Worm (Caenorhabditis elegans) whole organism, L2 larva: Measurements from ENCODE around the gene hach-1.

Experiments
- ZK546.5 ChIP-seq: sonication (generic microtip); optimal IDR thresholded peaks from 2 replicates; lab custom pipeline; 2017; ENCODE audit warnings: missing biosample characterization, missing genetic modification characterization
- lin-39 ChIP-seq: fragments of 150-350 bp; optimal IDR thresholded peaks from 2 replicates; lab custom pipeline; 2014; ENCODE audit warnings: missing biosample characterization, missing genetic modification reagents, missing genetic modification characterization
- nhr-10 ChIP-seq: sonication (generic microtip); optimal IDR thresholded peaks from 2 replicates; lab custom pipeline; 2017; ENCODE audit warnings: missing biosample characterization, missing genetic modification characterization
- nhr-11 ChIP-seq: fragments of 150-350 bp; optimal IDR thresholded peaks from 2 replicates; lab custom pipeline; 2014; ENCODE audit warnings: missing biosample characterization, missing genetic modification characterization
- nhr-77 ChIP-seq: fragments of 150-350 bp; optimal IDR thresholded peaks from 2 replicates; lab custom pipeline; 2014; ENCODE audit warnings: missing biosample characterization, missing genetic modification characterization

DNA sequence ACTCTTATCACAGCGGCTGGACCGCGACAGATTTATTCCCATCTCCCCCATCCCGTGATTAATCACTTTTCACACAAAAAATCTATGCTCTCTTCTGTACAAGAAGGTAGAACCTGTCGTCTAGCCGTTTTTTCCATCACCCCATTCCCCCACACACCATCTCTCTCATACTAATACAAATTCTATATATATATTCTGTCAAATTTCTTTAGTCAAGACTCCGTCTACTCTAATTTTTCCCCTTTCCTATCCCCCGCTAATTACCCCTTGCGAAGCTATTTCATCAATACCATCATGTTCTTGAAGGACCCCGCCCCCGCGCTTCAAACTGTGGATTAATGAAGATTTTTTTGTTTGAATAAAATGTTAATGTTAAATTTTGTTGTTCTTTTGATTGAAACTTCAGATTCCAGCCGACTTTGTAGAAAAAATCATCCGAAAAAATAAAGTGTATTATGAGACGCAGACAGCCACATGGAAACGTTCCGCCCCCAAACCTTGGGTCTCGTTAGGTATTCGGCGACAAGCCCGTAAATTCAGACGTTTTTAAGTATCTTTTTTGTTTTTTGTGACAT, 49.1 kb upstream of the hach-1 start:
- TF ChIP-seq lin-39 (tag; lab: Kevin White, UChicago) (no peak), nhr-10 (tag; lab: Kevin White, UChicago) (no peak), nhr-77 (tag; lab: Kevin White, UChicago) (no peak), ZK546.5 (tag; lab: Kevin White, UChicago) (no peak), nhr-11 (tag; lab: Kevin White, UChicago) (no peak)
